Fruit fly (Drosophila melanogaster) whole organism, embryonic: ENCODE results near the gene CG9672.

ENCODE experiments used
- Adf1 ChIP-seq: fragments of 200-800 bp; sonication (Bioruptor generic); IDR thresholded peaks from 2 replicates; pipeline ENCODE4 v1.3.6; 2022; ENCODE audit warnings: missing biosample characterization, missing genetic modification characterization
- CG1024 ChIP-seq: fragments of 200-800 bp; sonication (Bioruptor generic); IDR thresholded peaks from 2 replicates; pipeline ENCODE4 v1.3.6; 2022; ENCODE audit warnings: missing biosample characterization, missing genetic modification characterization
- CG10366 ChIP-seq: fragments of 200-800 bp; sonication (Bioruptor generic); IDR thresholded peaks from 2 replicates; pipeline ENCODE4 v1.3.6; 2022; ENCODE audit warnings: missing biosample characterization, missing genetic modification characterization
- CG11085 ChIP-seq: fragments of 200-800 bp; sonication (Bioruptor generic); IDR thresholded peaks from 2 replicates; pipeline ENCODE4 v1.3.6; 2022; ENCODE audit warnings: missing biosample characterization, missing genetic modification characterization
- CG12155 ChIP-seq: fragments of 200-800 bp; sonication (Bioruptor generic); optimal IDR thresholded peaks from 3 replicates; lab custom pipeline; 2016; ENCODE audit warnings: missing biosample characterization, missing genetic modification characterization
- CG1233 ChIP-seq: fragments of 200-800 bp; sonication (Bioruptor generic); optimal IDR thresholded peaks from 4 replicates; lab custom pipeline; 2018; ENCODE audit warnings: missing biosample characterization, mild to moderate bottlenecking, missing genetic modification characterization
- CG13894 ChIP-seq: fragments of 200-800 bp; sonication (Bioruptor generic); optimal IDR thresholded peaks from 3 replicates; lab custom pipeline; 2018; ENCODE audit warnings: missing biosample characterization, mild to moderate bottlenecking, missing genetic modification characterization, moderate library complexity
- CG14050 ChIP-seq: fragments of 200-800 bp; sonication (Bioruptor generic); IDR thresholded peaks from 3 replicates; pipeline ENCODE4 v1.3.6; 2022; ENCODE audit warnings: missing biosample characterization, missing genetic modification characterization
- CG14965 ChIP-seq: fragments of 200-800 bp; sonication (Bioruptor generic); optimal IDR thresholded peaks from 2 replicates; lab custom pipeline; 2016; ENCODE audit warnings: missing biosample characterization, missing genetic modification characterization, borderline replicate concordance
- CG15601 ChIP-seq: fragments of 200-800 bp; sonication (Bioruptor generic); optimal IDR thresholded peaks from 3 replicates; lab custom pipeline; 2019; ENCODE audit warnings: missing biosample characterization, mild to moderate bottlenecking, missing genetic modification characterization, moderate library complexity
- CG16779 ChIP-seq: fragments of 200-800 bp; sonication (Bioruptor generic); IDR thresholded peaks from 2 replicates; pipeline ENCODE4 v1.3.6; 2022; ENCODE audit warnings: missing biosample characterization, missing genetic modification characterization
- CG17328 ChIP-seq: fragments of 200-800 bp; sonication (Bioruptor generic); IDR thresholded peaks from 2 replicates; pipeline ENCODE4 v1.3.6; 2022; ENCODE audit warnings: missing biosample characterization, missing genetic modification characterization
- CG3726 ChIP-seq: fragments of 200-800 bp; sonication (Bioruptor generic); IDR thresholded peaks from 3 replicates; pipeline ENCODE4, ENCODE4 v1.3.6; 2022; ENCODE audit warnings: missing biosample characterization, missing genetic modification characterization
- CG4617 ChIP-seq: fragments of 200-800 bp; sonication (Bioruptor generic); optimal IDR thresholded peaks from 3 replicates; lab custom pipeline; 2016; ENCODE audit warnings: missing biosample characterization, missing genetic modification characterization, borderline replicate concordance
- CG4820 ChIP-seq: fragments of 200-800 bp; sonication (Bioruptor generic); optimal IDR thresholded peaks from 3 replicates; lab custom pipeline; 2016; ENCODE audit warnings: missing biosample characterization, missing genetic modification characterization
- CG6765 ChIP-seq: fragments of 200-800 bp; sonication (Bioruptor generic); optimal IDR thresholded peaks from 3 replicates; lab custom pipeline; 2017; ENCODE audit warnings: missing biosample characterization, mild to moderate bottlenecking, missing genetic modification characterization
- CG7271 ChIP-seq: fragments of 200-800 bp; sonication (Bioruptor generic); optimal IDR thresholded peaks from 2 replicates; lab custom pipeline; 2018; ENCODE audit warnings: missing biosample characterization, mild to moderate bottlenecking, missing genetic modification characterization, moderate library complexity
- CG8281 ChIP-seq: fragments of 200-800 bp; sonication (Bioruptor generic); optimal IDR thresholded peaks from 2 replicates; lab custom pipeline; 2018; ENCODE audit warnings: missing biosample characterization, mild to moderate bottlenecking, missing genetic modification characterization, moderate library complexity
- CG9797 ChIP-seq: fragments of 200-800 bp; sonication (Bioruptor generic); optimal IDR thresholded peaks from 3 replicates; lab custom pipeline; 2018; ENCODE audit warnings: missing biosample characterization, mild to moderate bottlenecking, missing genetic modification characterization
- Deaf1 ChIP-seq: fragments of 200-800 bp; optimal IDR thresholded peaks from 3 replicates; lab custom pipeline; 2019; ENCODE audit warnings: missing biosample characterization, mild to moderate bottlenecking, missing genetic modification characterization, moderate library complexity
- Dip3 ChIP-seq: fragments of 200-800 bp; sonication (Bioruptor generic); optimal IDR thresholded peaks from 3 replicates; lab custom pipeline; 2016; ENCODE audit warnings: missing biosample characterization, missing genetic modification characterization
- Dll ChIP-seq: fragments of 200-800 bp; sonication (Bioruptor generic); IDR thresholded peaks from 4 replicates; pipeline ENCODE4 v1.3.6; 2022; ENCODE audit warnings: missing biosample characterization, missing genetic modification characterization; ENCODE audit not compliant: partially characterized antibody
- Fer1 ChIP-seq: fragments of 200-800 bp; sonication (Bioruptor generic); optimal IDR thresholded peaks from 2 replicates; lab custom pipeline; 2017; ENCODE audit warnings: missing biosample characterization, mild to moderate bottlenecking, missing genetic modification characterization
- HLHmδ ChIP-seq: fragments of 200-800 bp; sonication (Bioruptor generic); optimal IDR thresholded peaks from 2 replicates; lab custom pipeline; 2018; ENCODE audit warnings: missing biosample characterization, mild to moderate bottlenecking, missing genetic modification characterization, moderate library complexity
- Hr39 ChIP-seq: fragments of >200 bp; optimal IDR thresholded peaks from 2 replicates; lab custom pipeline; 2017
- Hr78 ChIP-seq, 2 experiments: fragments of 200-800 bp in 1 of 2; fragments of >200 bp in 1 of 2; sonication (Bioruptor generic) in 1 of 2; optimal IDR thresholded peaks; 2 replicates each; lab custom pipeline; 2017 to 2019; ENCODE audit warnings: missing biosample characterization in 2 of 2, missing genetic modification characterization in 2 of 2, mild to moderate bottlenecking in 1 of 2, moderate library complexity in 1 of 2
- Lim3 ChIP-seq: fragments of 200-800 bp; sonication (Bioruptor generic); IDR thresholded peaks from 2 replicates; pipeline ENCODE4 v1.3.6; 2022; ENCODE audit warnings: missing biosample characterization, missing genetic modification characterization
- Med ChIP-seq: fragments of 200-800 bp; sonication (Bioruptor generic); peaks from one replicate; lab custom pipeline; 2016; ENCODE audit warnings: missing biosample characterization, missing genetic modification characterization, mild to moderate bottlenecking, inconsistent platforms, moderate library complexity
- NK7.1 ChIP-seq: fragments of 200-800 bp; sonication (Bioruptor generic); optimal IDR thresholded peaks from 3 replicates; lab custom pipeline; 2016; ENCODE audit warnings: missing biosample characterization, missing genetic modification characterization
- Nf-YC ChIP-seq: fragments of 200-800 bp; optimal IDR thresholded peaks from 3 replicates; lab custom pipeline; 2019; ENCODE audit warnings: missing biosample characterization, mild to moderate bottlenecking, missing genetic modification characterization, moderate library complexity
- Sry-δ ChIP-seq: fragments of 200-800 bp; sonication (Bioruptor generic); optimal IDR thresholded peaks from 2 replicates; lab custom pipeline; 2016; ENCODE audit warnings: missing biosample characterization, missing genetic modification characterization
- Taf1 ChIP-seq: fragments of 200-800 bp; sonication (Bioruptor generic); IDR thresholded peaks from 2 replicates; pipeline ENCODE4 v1.3.6; 2022; ENCODE audit warnings: missing biosample characterization, missing genetic modification characterization
- YL-1 ChIP-seq: fragments of 200-800 bp; sonication (Bioruptor generic); optimal IDR thresholded peaks from 3 replicates; lab custom pipeline; 2017; ENCODE audit warnings: missing biosample characterization, mild to moderate bottlenecking, missing genetic modification characterization
- al ChIP-seq: fragments of 200-800 bp; sonication (Bioruptor generic); IDR thresholded peaks from 2 replicates; pipeline ENCODE4 v1.3.6; 2022; ENCODE audit warnings: missing biosample characterization, missing genetic modification characterization
- btn ChIP-seq: fragments of 200-800 bp; sonication (Bioruptor generic); optimal IDR thresholded peaks from 2 replicates; lab custom pipeline; 2016; ENCODE audit warnings: missing biosample characterization, missing genetic modification characterization
- ci ChIP-seq: fragments of 200-800 bp; sonication (Bioruptor generic); IDR thresholded peaks from 3 replicates; pipeline ENCODE4 v1.3.6; 2022; ENCODE audit warnings: missing biosample characterization, missing genetic modification characterization
- corto ChIP-seq: fragments of 200-800 bp; sonication (Bioruptor generic); optimal IDR thresholded peaks from 2 replicates; lab custom pipeline; 2016; ENCODE audit warnings: missing biosample characterization, mild to moderate bottlenecking, missing genetic modification characterization, moderate library complexity
- ewg ChIP-seq: fragments of 200-800 bp; sonication (Bioruptor generic); optimal IDR thresholded peaks from 3 replicates; lab custom pipeline; 2017; ENCODE audit warnings: mild to moderate bottlenecking, missing biosample characterization, missing genetic modification reagents, missing genetic modification characterization
- hth ChIP-seq: fragments of >200 bp; optimal IDR thresholded peaks from 2 replicates; lab custom pipeline; 2017; ENCODE audit warnings: inconsistent platforms
- jumu ChIP-seq: fragments of 200-800 bp; sonication (Bioruptor generic); optimal IDR thresholded peaks from 3 replicates; lab custom pipeline; 2016; ENCODE audit warnings: missing biosample characterization, missing genetic modification characterization
- kni ChIP-seq: fragments of 200-800 bp; sonication (Bioruptor generic); optimal IDR thresholded peaks from 3 replicates; lab custom pipeline; 2017; ENCODE audit warnings: mild to moderate bottlenecking, missing biosample characterization, missing genetic modification reagents, missing genetic modification characterization
- sens ChIP-seq: fragments of 200-800 bp; sonication (Bioruptor generic); peaks from one replicate; lab custom pipeline; 2016; ENCODE audit warnings: missing biosample characterization, missing genetic modification characterization
- tio ChIP-seq: fragments of 200-800 bp; sonication (Bioruptor generic); optimal IDR thresholded peaks from 2 replicates; lab custom pipeline; 2017; ENCODE audit warnings: missing biosample characterization, missing genetic modification characterization, inconsistent platforms
- vnd ChIP-seq: fragments of 200-800 bp; sonication (Bioruptor generic); IDR thresholded peaks from 3 replicates; pipeline ENCODE4 v1.3.6; 2022; ENCODE audit warnings: missing biosample characterization, missing genetic modification characterization; ENCODE audit not compliant: partially characterized antibody
- zfh1 ChIP-seq: fragments of 200-800 bp; sonication (Bioruptor generic); IDR thresholded peaks from 3 replicates; pipeline ENCODE4 v1.3.6; 2022; ENCODE audit warnings: missing biosample characterization, missing genetic modification characterization

CG9672 gene

dm6 chrX:16723203-16724173 lies 16.8 kb upstream of the CG9672 start (continued):
- TF ChIP-seq CG15601 (peak; percentile 79), CG3726 (GFP tag; lab: Robert Waterston, UW) (no peak; the same call in 2 of the 3 replicates), tio (GFP tag; lab: Kevin White, UChicago) (peak; percentile 73), btn (GFP tag; lab: Kevin White, UChicago) (no peak), HLHmδ (GFP tag; lab: Kevin White, UChicago) (no peak), kni (GFP tag; lab: Kevin White, UChicago) (no peak), Taf1 (GFP tag; lab: Robert Waterston, UW) (peak; percentile 30; the same call in 1 of the 2 replicates), CG14965 (GFP tag; lab: Kevin White, UChicago) (no peak), CG11085 (GFP tag; lab: Robert Waterston, UW) (0 out of 2 replicates have a peak, but pooled peaks have one; percentile 32), CG8281 (tag; lab: Kevin White, UChicago) (peak; percentile 57), CG10366 (GFP tag; lab: Robert Waterston, UW) (peak; percentile 67), CG9797 (GFP tag; lab: Kevin White, UChicago) (no peak), jumu (GFP tag; lab: Kevin White, UChicago) (no peak), Hr78 (GFP tag; optimal IDR thresholded peaks at IDR 0.05; lab: Kevin White, UChicago) (peak in 1 of 2 experiments; percentile 49), CG12155 (peak; percentile 47), hth (lab: Kevin White, UChicago) (no peak), ewg (GFP tag; lab: Kevin White, UChicago) (peak; percentile 59), Dip3 (GFP tag; lab: Kevin White, UChicago) (no peak), corto (GFP tag; lab: Kevin White, UChicago) (no peak), CG4617 (no peak), YL-1 (GFP tag; lab: Kevin White, UChicago) (no peak), CG17328 (GFP tag; lab: Robert Waterston, UW) (peak; percentile 76), Med (GFP tag; lab: Kevin White, UChicago) (peak; percentile 77), vnd (GFP tag; lab: Robert Waterston, UW) (no peak), Nf-YC (tag; lab: Kevin White, UChicago) (peak; percentile 51), CG7271 (tag; lab: Kevin White, UChicago) (no peak), CG1024 (GFP tag; lab: Robert Waterston, UW) (0 out of 2 replicates have a peak, but pooled peaks have one; percentile 10), zfh1 (GFP tag; lab: Robert Waterston, UW) (peak; percentile 60; the same call in 1 of the 3 replicates), Sry-δ (GFP tag; lab: Kevin White, UChicago) (no peak), Hr39 (lab: Kevin White, UChicago) (no peak), CG6765 (no peak), CG4820 (peak; percentile 5), CG1233 (GFP tag; lab: Kevin White, UChicago) (peak; percentile 54), Lim3 (no peak)

DNA sequence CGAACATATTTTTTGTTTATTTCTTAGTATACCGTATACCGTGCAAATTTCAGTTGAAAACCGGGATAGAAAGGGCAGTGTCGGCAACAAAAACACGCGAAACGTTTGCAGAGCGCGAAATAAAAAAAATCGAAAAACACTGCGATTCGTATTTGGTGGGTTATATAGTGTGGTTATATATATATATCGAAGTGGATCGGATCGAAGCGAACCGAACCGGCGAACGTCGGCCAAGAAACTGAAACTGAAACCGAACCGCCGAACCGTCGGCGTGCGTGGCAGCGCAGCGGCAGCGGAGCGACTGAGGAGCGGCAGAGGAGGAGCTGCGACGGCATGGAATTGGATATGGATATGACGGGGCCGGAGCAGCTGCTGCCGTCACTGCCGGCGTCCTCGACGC lies 14.5 kb upstream of the CG9672 start, which contains the start of the genes CG32572 and CG34325:
TSS of gene CG32572 (plus strand) at position 16 of the 400 bp plus-strand sequence.
TSS of gene CG34325 (minus strand) at position 244 of the 400 bp plus-strand sequence.
- TF ChIP-seq NK7.1 (GFP tag; lab: Kevin White, UChicago) (no peak), sens (GFP tag; lab: Kevin White, UChicago) (peak; percentile 17), al (GFP tag; lab: Robert Waterston, UW) (no peak), CG16779 (GFP tag; lab: Robert Waterston, UW) (0 out of 2 replicates have a peak, but pooled peaks have one; percentile 8), ci (GFP tag; lab: Robert Waterston, UW) (0 out of 3 replicates have a peak, but pooled peaks have one; percentile 16), Dll (GFP tag; lab: Robert Waterston, UW) (no peak), Deaf1 (tag; lab: Kevin White, UChicago) (peak; percentile 73), CG13894 (tag; lab: Kevin White, UChicago) (peak; percentile 2), Adf1 (peak; percentile 91), CG14050 (peak; percentile 54; the same call in 1 of the 3 replicates), Med (GFP tag; lab: Kevin White, UChicago) (peak; percentile 11), Fer1 (GFP tag; lab: Kevin White, UChicago) (no peak)
